Worm (Caenorhabditis elegans): ENCODE data around the gene msp-74.

msp-74 gene

ce11 chrII:5092362-5093281 is 22.5 kb downstream of the msp-74 start, which contains the start of gene C04G6.2 (continued):
- TF ChIP-seq eor-1 (tag; optimal IDR thresholded peaks at IDR 0.05) (no peak), pqm-1 (tag; optimal IDR thresholded peaks at IDR 0.05) (peak; percentile 59), unc-62 (GFP tag; optimal IDR thresholded peaks at IDR 0.05) (no peak), ama-1 (optimal IDR thresholded peaks at IDR 0.05) (no peak), nhr-25 (tag; optimal IDR thresholded peaks at IDR 0.05) (peak; percentile 52), nhr-67 (tag; optimal IDR thresholded peaks at IDR 0.05) (no peak), ceh-82 (tag; optimal IDR thresholded peaks at IDR 0.05) (no peak), elt-3 (tag; optimal IDR thresholded peaks at IDR 0.05) (no peak), nhr-76 (tag; optimal IDR thresholded peaks at IDR 0.05) (no peak), tbx-2 (tag; optimal IDR thresholded peaks at IDR 0.05) (no peak), pha-4 (tag; optimal IDR thresholded peaks at IDR 0.05) (peak; percentile 98), fos-1 (tag; optimal IDR thresholded peaks at IDR 0.05) (no peak), egl-27 (tag; optimal IDR thresholded peaks at IDR 0.05) (no peak), elt-2 (tag; optimal IDR thresholded peaks at IDR 0.05) (peak; percentile 95), lsy-12 (tag; optimal IDR thresholded peaks at IDR 0.05) (no peak), ceh-9 (tag; optimal IDR thresholded peaks at IDR 0.05) (no peak), nhr-11 (tag; optimal IDR thresholded peaks at IDR 0.05) (no peak), nhr-43 (tag; optimal IDR thresholded peaks at IDR 0.05; ENCODE audit: poor library complexity, severe bottlenecking) (peak; percentile 51), ztf-4 (tag; optimal IDR thresholded peaks at IDR 0.05) (no peak), ceh-28 (tag; optimal IDR thresholded peaks at IDR 0.05) (peak; percentile 39), egl-5 (tag; optimal IDR thresholded peaks at IDR 0.05) (peak; percentile 87), nhr-12 (tag; optimal IDR thresholded peaks at IDR 0.05) (no peak), fkh-2 (tag; optimal IDR thresholded peaks at IDR 0.05) (peak; percentile 97), R02D3.7 (tag; optimal IDR thresholded peaks at IDR 0.05) (no peak), jun-1 (tag; optimal IDR thresholded peaks at IDR 0.05) (no peak)

DNA sequence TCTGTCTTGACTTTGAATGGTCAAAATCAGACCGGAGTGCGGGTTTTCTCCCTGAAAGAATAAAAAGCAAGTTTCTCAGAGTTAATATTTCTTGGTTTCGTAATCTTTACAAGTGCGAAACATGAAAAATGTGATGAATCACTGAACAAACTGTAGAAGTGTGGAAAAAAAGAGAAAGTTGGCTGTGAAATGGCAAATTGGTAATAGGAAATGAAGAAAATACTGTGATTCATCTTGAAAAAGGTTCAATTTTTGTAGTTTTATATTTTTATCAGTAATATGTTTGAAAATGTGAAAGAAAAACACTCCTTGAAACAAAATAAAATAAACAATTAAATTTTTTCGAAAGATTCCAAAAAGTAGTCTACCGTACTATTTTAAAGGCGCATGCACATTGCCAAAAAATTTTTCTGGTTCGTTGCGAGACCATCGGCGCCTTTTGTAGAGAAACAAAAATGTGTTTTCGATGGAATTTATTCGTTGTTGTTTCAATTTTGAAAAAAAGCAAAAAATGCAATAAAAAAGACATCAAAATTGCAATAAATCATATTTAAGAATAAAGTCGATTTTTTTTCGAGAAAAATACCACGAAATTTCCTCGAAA is 23.4 kb downstream of the msp-74 start, which contains the start of gene pld-1:
pld-1 (minus strand) TSS at position 51 of the 604 bp plus-strand sequence.
- TF ChIP-seq nhr-23 (tag; optimal IDR thresholded peaks at IDR 0.05), result no peak
- TF ChIP-seq fkh-2 (tag; optimal IDR thresholded peaks at IDR 0.05), result no peak
- TF ChIP-seq nhr-12 (tag; optimal IDR thresholded peaks at IDR 0.05), result no peak
- TF ChIP-seq elt-2 (tag; optimal IDR thresholded peaks at IDR 0.05), result no peak
- TF ChIP-seq egl-5 (tag; optimal IDR thresholded peaks at IDR 0.05), result no peak
- TF ChIP-seq ZK546.5 (tag; optimal IDR thresholded peaks at IDR 0.05), result no peak
- TF ChIP-seq nhr-25 (tag; optimal IDR thresholded peaks at IDR 0.05), result no peak
- no peak for TF ChIP-seq ztf-11 (tag; optimal IDR thresholded peaks at IDR 0.05)
- no peak for TF ChIP-seq jun-1 (tag; optimal IDR thresholded peaks at IDR 0.05)
- TF ChIP-seq R02D3.7 (tag; optimal IDR thresholded peaks at IDR 0.05), result no peak
- TF ChIP-seq egl-27 (tag; optimal IDR thresholded peaks at IDR 0.05), result no peak
- no peak for TF ChIP-seq mdl-1 (tag; optimal IDR thresholded peaks at IDR 0.05)
- TF ChIP-seq mml-1 (tag; optimal IDR thresholded peaks at IDR 0.05), result no peak
- no peak for TF ChIP-seq daf-12 (tag; optimal IDR thresholded peaks at IDR 0.05)
- TF ChIP-seq nhr-237 (tag; optimal IDR thresholded peaks at IDR 0.05), result no peak

- TF ChIP-seq mml-1 (tag; optimal IDR thresholded peaks at IDR 0.05) (no peak), R02D3.7 (tag; optimal IDR thresholded peaks at IDR 0.05) (no peak), fkh-2 (tag; optimal IDR thresholded peaks at IDR 0.05) (no peak), zag-1 (tag; optimal IDR thresholded peaks at IDR 0.05) (no peak), nhr-67 (tag; optimal IDR thresholded peaks at IDR 0.05) (no peak), aly-2 (tag; optimal IDR thresholded peaks at IDR 0.05) (no peak), unc-62 (GFP tag; optimal IDR thresholded peaks at IDR 0.05) (no peak), lin-39 (tag; optimal IDR thresholded peaks at IDR 0.05) (no peak), sea-2 (GFP tag; optimal IDR thresholded peaks at IDR 0.05) (no peak), egl-5 (tag; optimal IDR thresholded peaks at IDR 0.05) (no peak), nfya-1 (tag; optimal IDR thresholded peaks at IDR 0.05; ENCODE audit: insufficient read depth) (no peak), hmg-11 (tag; optimal IDR thresholded peaks at IDR 0.05) (no peak), ceh-16 (tag; optimal IDR thresholded peaks at IDR 0.05) (no peak), nhr-23 (tag; optimal IDR thresholded peaks at IDR 0.05) (no peak), pha-4 (tag; optimal IDR thresholded peaks at IDR 0.05) (peak; percentile 52), nhr-43 (tag; optimal IDR thresholded peaks at IDR 0.05; ENCODE audit: poor library complexity, severe bottlenecking) (no peak), ztf-4 (tag; optimal IDR thresholded peaks at IDR 0.05) (no peak), pqm-1 (tag; optimal IDR thresholded peaks at IDR 0.05) (peak; percentile 13), ceh-28 (tag; optimal IDR thresholded peaks at IDR 0.05) (no peak), nhr-28 (tag; optimal IDR thresholded peaks at IDR 0.05) (no peak), ceh-9 (tag; optimal IDR thresholded peaks at IDR 0.05) (no peak), ama-1 (optimal IDR thresholded peaks at IDR 0.05) (no peak), fkh-10 (GFP tag; optimal IDR thresholded peaks at IDR 0.05) (no peak), elt-2 (tag; optimal IDR thresholded peaks at IDR 0.05) (peak; percentile 88), unc-39 (tag; optimal IDR thresholded peaks at IDR 0.05) (no peak)
Measured at ce11 chrII:5086143-5086542, 29.0 kb downstream of the msp-74 start.
